Fruit fly (Drosophila melanogaster) whole organism, embryonic: ENCODE data around the gene sick.

ENCODE experiments used
- CG15011 ChIP-seq: fragments of 200-800 bp; sonication (Bioruptor generic); optimal IDR thresholded peaks from 3 replicates; lab custom pipeline; 2018; ENCODE audit warnings: missing biosample characterization, mild to moderate bottlenecking, missing genetic modification characterization
- CG32772 ChIP-seq: fragments of 200-800 bp; sonication (Bioruptor generic); IDR thresholded peaks from 2 replicates; pipeline ENCODE4 v1.3.6; 2022; ENCODE audit warnings: missing biosample characterization, missing genetic modification characterization
- CG33213 ChIP-seq: fragments of 200-800 bp; sonication (Bioruptor generic); optimal IDR thresholded peaks from 3 replicates; lab custom pipeline; 2016; ENCODE audit warnings: missing biosample characterization, missing genetic modification characterization
- Hr78 ChIP-seq, 2 experiments: fragments of 200-800 bp in 1 of 2; fragments of >200 bp in 1 of 2; sonication (Bioruptor generic) in 1 of 2; optimal IDR thresholded peaks; 2 replicates each; lab custom pipeline; 2017 to 2019; ENCODE audit warnings: missing biosample characterization in 2 of 2, missing genetic modification characterization in 2 of 2, mild to moderate bottlenecking in 1 of 2, moderate library complexity in 1 of 2
- Tbp ChIP-seq: fragments of >200 bp; optimal IDR thresholded peaks from 2 replicates; lab custom pipeline; 2018; ENCODE audit warnings: missing biosample characterization, missing genetic modification characterization
- dysf ChIP-seq: fragments of 200-800 bp; sonication (Bioruptor generic); IDR thresholded peaks from 3 replicates; pipeline ENCODE4 v1.3.6; 2022; ENCODE audit warnings: missing biosample characterization, missing genetic modification characterization
- oc ChIP-seq: fragments of 200-800 bp; sonication (Bioruptor generic); optimal IDR thresholded peaks from 2 replicates; lab custom pipeline; 2018; ENCODE audit warnings: missing biosample characterization, mild to moderate bottlenecking, missing genetic modification characterization, moderate library complexity

- TF ChIP-seq CG33213 (no peak), Tbp (GFP tag; lab: Kevin White, UChicago) (no peak), CG15011 (GFP tag; lab: Kevin White, UChicago) (no peak), Hr78 (GFP tag; optimal IDR thresholded peaks at IDR 0.05; lab: Kevin White, UChicago) (no peak), CG32772 (no peak), oc (no peak), dysf (GFP tag; lab: Robert Waterston, UW) (no peak)
These were observed 21.9 kb upstream of the sick start for dm6 chr2L:19774278-19774677.
